Worm (Caenorhabditis elegans): ENCODE results near the gene cul-3.

DNA sequence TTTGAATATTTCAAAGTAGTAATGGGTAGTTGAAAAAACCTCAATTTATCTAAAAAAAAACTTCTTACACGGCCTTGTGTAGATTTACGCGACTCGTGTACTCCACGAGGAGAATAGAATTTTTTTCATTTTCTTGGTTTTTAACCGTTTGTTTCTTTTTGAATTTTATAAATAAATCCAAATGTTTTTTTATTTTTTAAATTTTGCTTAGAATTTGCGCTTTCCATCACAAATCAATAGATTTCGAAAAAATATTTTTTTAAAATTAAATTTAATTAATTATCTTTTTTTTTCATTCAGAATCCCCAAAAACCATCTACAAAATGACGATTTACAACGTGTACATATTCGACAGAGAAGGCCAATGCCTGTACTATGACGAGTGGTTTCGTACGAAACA is 24.1 kb downstream of the cul-3 start, which contains the start of gene trpp-1:
- TF ChIP-seq fkh-10 (GFP tag; optimal IDR thresholded peaks at IDR 0.05) (no peak), elt-2 (tag; optimal IDR thresholded peaks at IDR 0.05) (no peak), ceh-82 (tag; optimal IDR thresholded peaks at IDR 0.05) (no peak), egl-27 (tag; optimal IDR thresholded peaks at IDR 0.05) (no peak)
